Fruit fly (Drosophila melanogaster) whole organism, embryonic: ENCODE results near the gene CG17124.
A peak's percentile ranks its signal among the peaks of the same experiment; 100 is the strongest.

Source experiments
- B-H2 ChIP-seq: fragments of 200-800 bp; sonication (Bioruptor generic); optimal IDR thresholded peaks from 2 replicates; lab custom pipeline; 2018; ENCODE audit warnings: missing biosample characterization, mild to moderate bottlenecking, missing genetic modification characterization
- Bteb2 ChIP-seq: fragments of 200-800 bp; sonication (Bioruptor generic); optimal IDR thresholded peaks from 2 replicates; lab custom pipeline; 2016; ENCODE audit warnings: missing biosample characterization, missing genetic modification characterization
- CG11695 ChIP-seq: fragments of 200-800 bp; sonication (Bioruptor generic); IDR thresholded peaks from 3 replicates; pipeline ENCODE4 v1.3.6; 2022; ENCODE audit warnings: missing biosample characterization, missing genetic modification characterization
- CG15696 ChIP-seq: fragments of 200-800 bp; sonication (Bioruptor generic); optimal IDR thresholded peaks from 2 replicates; lab custom pipeline; 2019; ENCODE audit warnings: missing biosample characterization, mild to moderate bottlenecking, missing genetic modification characterization, moderate library complexity
- CG16815 ChIP-seq: fragments of 200-800 bp; sonication (Bioruptor generic); optimal IDR thresholded peaks from 3 replicates; lab custom pipeline; 2017; ENCODE audit warnings: missing biosample characterization, mild to moderate bottlenecking, missing genetic modification characterization
- CG17612 ChIP-seq: fragments of 200-800 bp; sonication (Bioruptor generic); IDR thresholded peaks from 2 replicates; pipeline ENCODE4 v1.3.6; 2022; ENCODE audit warnings: missing biosample characterization, missing genetic modification characterization
- CG18011 ChIP-seq: fragments of 200-800 bp; sonication (Bioruptor generic); optimal IDR thresholded peaks from 2 replicates; lab custom pipeline; 2017; ENCODE audit warnings: missing biosample characterization, missing genetic modification characterization, mild to moderate bottlenecking, moderate library complexity, missing genotype
- CG34224 ChIP-seq: fragments of 200-800 bp; sonication (Bioruptor generic); IDR thresholded peaks from 3 replicates; pipeline ENCODE4 v1.3.6; 2022; ENCODE audit warnings: missing biosample characterization, missing genetic modification characterization; ENCODE audit not compliant: partially characterized antibody
- CG3995 ChIP-seq: fragments of 200-800 bp; sonication (Bioruptor generic); optimal IDR thresholded peaks from 3 replicates; lab custom pipeline; 2016; ENCODE audit warnings: missing biosample characterization, missing genetic modification characterization
- CG5245 ChIP-seq: fragments of 200-800 bp; sonication (Bioruptor generic); optimal IDR thresholded peaks from 3 replicates; lab custom pipeline; 2016; ENCODE audit warnings: missing biosample characterization, missing genetic modification characterization
- CG5953 ChIP-seq: fragments of 200-800 bp; sonication (Bioruptor generic); IDR thresholded peaks from 2 replicates; pipeline ENCODE4 v1.3.6; 2022; ENCODE audit warnings: missing biosample characterization, missing genetic modification characterization
- CG6854 ChIP-seq: fragments of 200-800 bp; sonication (Bioruptor generic); optimal IDR thresholded peaks from 3 replicates; lab custom pipeline; 2017; ENCODE audit warnings: missing biosample characterization, mild to moderate bottlenecking, missing genetic modification characterization
- CG7963 ChIP-seq: fragments of 200-800 bp; sonication (Bioruptor generic); IDR thresholded peaks from 3 replicates; pipeline ENCODE4 v1.3.6; 2022; ENCODE audit warnings: missing biosample characterization, missing genetic modification characterization; ENCODE audit not compliant: partially characterized antibody
- CG8281 ChIP-seq: fragments of 200-800 bp; sonication (Bioruptor generic); optimal IDR thresholded peaks from 2 replicates; lab custom pipeline; 2018; ENCODE audit warnings: missing biosample characterization, mild to moderate bottlenecking, missing genetic modification characterization, moderate library complexity
- CG8290 ChIP-seq, 3 experiments: fragments of 200-800 bp; sonication (Bioruptor generic); optimal IDR thresholded peaks; 2 replicates each; lab custom pipeline; 2016 to 2019; ENCODE audit warnings: missing biosample characterization in 3 of 3, missing genetic modification characterization in 3 of 3, mild to moderate bottlenecking in 2 of 3, moderate library complexity in 1 of 3
- CkIIα-i1 ChIP-seq: fragments of 200-800 bp; sonication (Bioruptor generic); IDR thresholded peaks from 2 replicates; pipeline ENCODE4 v1.3.6; 2022; ENCODE audit warnings: missing biosample characterization, missing genetic modification characterization
- Dll ChIP-seq: fragments of 200-800 bp; sonication (Bioruptor generic); IDR thresholded peaks from 4 replicates; pipeline ENCODE4 v1.3.6; 2022; ENCODE audit warnings: missing biosample characterization, missing genetic modification characterization; ENCODE audit not compliant: partially characterized antibody
- Elba2 ChIP-seq: fragments of 200-800 bp; sonication (Bioruptor generic); optimal IDR thresholded peaks from 3 replicates; lab custom pipeline; 2016; ENCODE audit warnings: missing biosample characterization, missing genetic modification characterization
- Gug ChIP-seq: fragments of 200-800 bp; sonication (Bioruptor generic); IDR thresholded peaks from 4 replicates; pipeline ENCODE4 v1.3.6; 2022; ENCODE audit warnings: missing biosample characterization, missing genetic modification characterization
- HmgD ChIP-seq: fragments of 200-800 bp; sonication (Bioruptor generic); optimal IDR thresholded peaks from 3 replicates; lab custom pipeline; 2016; ENCODE audit warnings: missing biosample characterization, missing genetic modification characterization
- Lpt ChIP-seq: fragments of >200 bp; optimal IDR thresholded peaks from 2 replicates; lab custom pipeline; 2018; ENCODE audit warnings: missing biosample characterization, missing genetic modification characterization
- Meics ChIP-seq: fragments of 200-800 bp; sonication (Bioruptor generic); optimal IDR thresholded peaks from 2 replicates; lab custom pipeline; 2017; ENCODE audit warnings: missing biosample characterization, mild to moderate bottlenecking, missing genetic modification characterization
- Myb ChIP-seq: fragments of 200-800 bp; sonication (Bioruptor generic); optimal IDR thresholded peaks from 2 replicates; lab custom pipeline; 2016; ENCODE audit warnings: missing biosample characterization, missing genetic modification characterization
- NC2β ChIP-seq: fragments of 200-800 bp; sonication (Bioruptor generic); optimal IDR thresholded peaks from 2 replicates; lab custom pipeline; 2016; ENCODE audit warnings: missing biosample characterization, missing genetic modification characterization
- NFAT ChIP-seq: fragments of 200-800 bp; sonication (Bioruptor generic); IDR thresholded peaks from 2 replicates; pipeline ENCODE4 v1.3.6; 2022; ENCODE audit warnings: missing biosample characterization, missing genetic modification characterization
- Optix ChIP-seq: fragments of 200-800 bp; sonication (Bioruptor generic); IDR thresholded peaks from 3 replicates; pipeline ENCODE4 v1.3.6; 2022; ENCODE audit warnings: missing biosample characterization, missing genetic modification characterization
- Sox100B ChIP-seq: fragments of 200-800 bp; sonication (Bioruptor generic); optimal IDR thresholded peaks from 3 replicates; lab custom pipeline; 2018; ENCODE audit warnings: missing biosample characterization, mild to moderate bottlenecking, missing genetic modification characterization
- Trl ChIP-seq, 3 experiments: fragments of >200 bp in 2 of 3; fragments of 200-800 bp in 1 of 3; sonication (Bioruptor generic) in 1 of 3; optimal IDR thresholded peaks; 2 replicates in 1 of 3; 3 replicates in 2 of 3; lab custom pipeline; 2016 to 2017; ENCODE audit warnings: missing biosample characterization in 1 of 3, missing genetic modification characterization in 1 of 3
- aop ChIP-seq: fragments of 200-800 bp; sonication (Bioruptor generic); IDR thresholded peaks from 2 replicates; pipeline ENCODE4 v1.3.6; 2022; ENCODE audit warnings: missing biosample characterization, missing genetic modification characterization
- cg ChIP-seq: fragments of 200-800 bp; sonication (Bioruptor generic); optimal IDR thresholded peaks from 3 replicates; lab custom pipeline; 2019; ENCODE audit warnings: missing biosample characterization, mild to moderate bottlenecking, missing genetic modification characterization, moderate library complexity
- crol ChIP-seq: fragments of 200-800 bp; sonication (Bioruptor generic); IDR thresholded peaks from 2 replicates; pipeline ENCODE4 v1.3.6; 2022; ENCODE audit warnings: missing biosample characterization, missing genetic modification characterization
- crp ChIP-seq, 2 experiments: fragments of 200-800 bp; sonication (Bioruptor generic); optimal IDR thresholded peaks; 2 replicates in 1 of 2; 3 replicates in 1 of 2; lab custom pipeline; 2017; ENCODE audit warnings: missing biosample characterization in 2 of 2, missing genetic modification characterization in 2 of 2, mild to moderate bottlenecking in 1 of 2, moderate library complexity in 1 of 2
- danr ChIP-seq: fragments of 200-800 bp; sonication (Bioruptor generic); IDR thresholded peaks from 2 replicates; pipeline ENCODE4 v1.3.6; 2022; ENCODE audit warnings: missing biosample characterization, missing genetic modification characterization
- dati ChIP-seq: fragments of 200-800 bp; sonication (Bioruptor generic); IDR thresholded peaks from 2 replicates; pipeline ENCODE4 v1.3.6; 2022; ENCODE audit warnings: missing biosample characterization, missing genetic modification characterization
- ftz-f1 ChIP-seq: fragments of 200-800 bp; sonication (Bioruptor generic); optimal IDR thresholded peaks from 2 replicates; lab custom pipeline; 2016; ENCODE audit warnings: missing biosample characterization, missing genetic modification characterization
- gcm ChIP-seq: fragments of 200-800 bp; sonication (Bioruptor generic); optimal IDR thresholded peaks from 2 replicates; lab custom pipeline; 2019; ENCODE audit warnings: missing biosample characterization, mild to moderate bottlenecking, missing genetic modification characterization, moderate library complexity
- grn ChIP-seq: fragments of 200-800 bp; sonication (Bioruptor generic); optimal IDR thresholded peaks from 3 replicates; lab custom pipeline; 2017; ENCODE audit warnings: missing biosample characterization, missing genetic modification characterization
- gsb-n ChIP-seq: fragments of 200-800 bp; sonication (Bioruptor generic); optimal IDR thresholded peaks from 3 replicates; lab custom pipeline; 2018; ENCODE audit warnings: missing biosample characterization, mild to moderate bottlenecking, missing genetic modification characterization
- hb ChIP-seq: fragments of 200-800 bp; sonication (Bioruptor generic); IDR thresholded peaks from 3 replicates; pipeline ENCODE4 v1.3.6; 2022; ENCODE audit warnings: missing biosample characterization, missing genetic modification characterization; ENCODE audit not compliant: partially characterized antibody
- hth ChIP-seq: fragments of >200 bp; optimal IDR thresholded peaks from 2 replicates; lab custom pipeline; 2017; ENCODE audit warnings: inconsistent platforms
- odd ChIP-seq: fragments of 200-800 bp; sonication (Bioruptor generic); optimal IDR thresholded peaks from 2 replicates; lab custom pipeline; 2017; ENCODE audit warnings: missing biosample characterization, mild to moderate bottlenecking, missing genetic modification characterization
- peb ChIP-seq: fragments of 200-800 bp; sonication (Bioruptor generic); IDR thresholded peaks from 2 replicates; pipeline ENCODE4 v1.3.6; 2022; ENCODE audit warnings: missing biosample characterization, missing genetic modification characterization
- ranshi ChIP-seq: fragments of 200-800 bp; sonication (Bioruptor generic); IDR thresholded peaks from 2 replicates; pipeline ENCODE4 v1.3.6; 2022; ENCODE audit warnings: missing biosample characterization, missing genetic modification characterization
- rib ChIP-seq: fragments of 200-800 bp; sonication (Bioruptor generic); IDR thresholded peaks from 2 replicates; pipeline ENCODE4 v1.3.6; 2022; ENCODE audit warnings: missing biosample characterization, missing genetic modification characterization
- run ChIP-seq: fragments of 200-800 bp; sonication (Bioruptor generic); optimal IDR thresholded peaks from 3 replicates; lab custom pipeline; 2018; ENCODE audit warnings: missing biosample characterization, mild to moderate bottlenecking, missing genetic modification characterization
- stwl ChIP-seq: fragments of 200-800 bp; sonication (Bioruptor generic); optimal IDR thresholded peaks from 3 replicates; lab custom pipeline; 2018; ENCODE audit warnings: missing biosample characterization, mild to moderate bottlenecking, missing genetic modification characterization, moderate library complexity
- tap ChIP-seq: fragments of 200-800 bp; optimal IDR thresholded peaks from 3 replicates; lab custom pipeline; 2019; ENCODE audit warnings: missing biosample characterization, mild to moderate bottlenecking, missing genetic modification characterization, moderate library complexity
- vvl ChIP-seq: fragments of 200-800 bp; sonication (Bioruptor generic); IDR thresholded peaks from 2 replicates; pipeline ENCODE4 v1.3.6; 2022; ENCODE audit warnings: missing biosample characterization, missing genetic modification characterization
- zen ChIP-seq: fragments of 200-800 bp; sonication (Bioruptor generic); optimal IDR thresholded peaks from 3 replicates; lab custom pipeline; 2018; ENCODE audit warnings: missing biosample characterization, mild to moderate bottlenecking, missing genetic modification characterization, moderate library complexity
- zfh2 ChIP-seq: fragments of 200-800 bp; sonication (Bioruptor generic); optimal IDR thresholded peaks from 2 replicates; lab custom pipeline; 2016; ENCODE audit warnings: missing biosample characterization, missing genetic modification characterization

CG17124 gene

DNA sequence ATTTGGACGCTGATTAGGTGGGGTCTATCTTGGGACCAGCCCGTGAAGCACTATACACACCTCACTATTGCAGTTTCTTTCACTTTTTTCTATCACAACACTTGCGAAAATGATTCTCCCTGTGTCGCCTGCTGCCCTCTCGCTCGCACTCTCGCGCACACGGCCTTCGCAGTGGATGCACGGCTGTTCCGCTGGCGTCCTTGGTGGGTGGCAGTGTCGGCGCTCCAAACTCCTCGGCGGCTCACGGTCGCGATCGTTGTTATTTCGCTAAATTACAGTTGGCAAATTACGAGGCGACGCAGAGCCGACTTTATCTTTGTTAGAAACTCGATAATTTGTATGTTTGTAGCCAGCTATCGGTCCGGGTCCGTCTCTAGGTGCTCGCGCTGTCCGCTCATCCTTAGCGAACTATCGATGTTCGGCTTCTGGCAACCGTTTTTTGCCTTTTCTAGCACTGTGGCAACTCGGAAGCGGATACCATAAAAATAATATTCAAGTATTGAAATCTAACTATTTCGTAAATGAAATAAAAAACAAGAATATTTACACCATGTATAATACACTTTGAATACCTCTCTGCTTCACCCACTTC is 11.6 kb upstream of the CG17124 start, which contains the start of gene Ubc2 (continued):
- TF ChIP-seq hth (lab: Kevin White, UChicago) = no peak
- no peak for TF ChIP-seq gcm
- no peak for TF ChIP-seq cg (GFP tag; lab: Kevin White, UChicago)
- no peak for TF ChIP-seq Gug
- no peak for TF ChIP-seq run (tag; lab: Kevin White, UChicago)
- no peak for TF ChIP-seq crol (GFP tag; lab: Robert Waterston, UW)
- TF ChIP-seq vvl (GFP tag; lab: Robert Waterston, UW) = peak; percentile 61
- peak; percentile 87 for TF ChIP-seq Myb (GFP tag; lab: Kevin White, UChicago)
- TF ChIP-seq Sox100B (GFP tag; lab: Kevin White, UChicago) = no peak
- TF ChIP-seq gsb-n (tag; lab: Kevin White, UChicago) = no peak
- peak; percentile 85 for TF ChIP-seq CG34224 (GFP tag; lab: Robert Waterston, UW)
- no peak for TF ChIP-seq danr (GFP tag; lab: Robert Waterston, UW)
- TF ChIP-seq B-H2 = no peak
- no peak for TF ChIP-seq ranshi
- no peak for TF ChIP-seq CG5245 (GFP tag; lab: Kevin White, UChicago)
- TF ChIP-seq ftz-f1 (GFP tag; lab: Kevin White, UChicago) = peak; percentile 80
- no peak for TF ChIP-seq odd (GFP tag; lab: Kevin White, UChicago)
- no peak for TF ChIP-seq CG8281
- 0 out of 2 replicates have a peak, but pooled peaks have one; percentile 18 for TF ChIP-seq rib (GFP tag; lab: Robert Waterston, UW)
- TF ChIP-seq CG16815 (GFP tag; lab: Kevin White, UChicago) = no peak
- no peak for TF ChIP-seq CG5953 (GFP tag; lab: Robert Waterston, UW)
- peak; percentile 60 for TF ChIP-seq NC2β (GFP tag; lab: Kevin White, UChicago)
- TF ChIP-seq CG6854 = no peak
- no peak for TF ChIP-seq NFAT (GFP tag; lab: Robert Waterston, UW)
- peak in 1 of 2 experiments; percentile 61 for TF ChIP-seq crp (GFP tag; optimal IDR thresholded peaks at IDR 0.05; lab: Kevin White, UChicago)
- TF ChIP-seq tap (tag; lab: Kevin White, UChicago) = no peak
- TF ChIP-seq zfh2 = peak; percentile 19
- no peak for TF ChIP-seq aop (GFP tag; lab: Robert Waterston, UW)
- TF ChIP-seq CG3995 (GFP tag; lab: Kevin White, UChicago) = no peak
- TF ChIP-seq CG7963 = peak; percentile 60; the same call in 2 of the 3 replicates
- no peak for TF ChIP-seq HmgD (GFP tag; lab: Kevin White, UChicago)
- TF ChIP-seq stwl (tag; lab: Kevin White, UChicago) = peak; percentile 95
- no peak for TF ChIP-seq Lpt (GFP tag; lab: Kevin White, UChicago)
- TF ChIP-seq grn (GFP tag; lab: Kevin White, UChicago) = no peak
- no peak for TF ChIP-seq CG11695
- TF ChIP-seq CG18011 (GFP tag; lab: Kevin White, UChicago) = no peak
- TF ChIP-seq Bteb2 (GFP tag; lab: Kevin White, UChicago) = no peak
- TF ChIP-seq Elba2 = no peak
- no peak for TF ChIP-seq CG17612 (GFP tag; lab: Robert Waterston, UW)
- no peak for TF ChIP-seq Trl (optimal IDR thresholded peaks at IDR 0.05; lab: Kevin White, UChicago)
- peak; percentile 22 for TF ChIP-seq Trl (GFP tag; optimal IDR thresholded peaks at IDR 0.05; lab: Kevin White, UChicago)
- TF ChIP-seq Optix (GFP tag; lab: Robert Waterston, UW) = no peak
- no peak for TF ChIP-seq CG15696 (tag; lab: Kevin White, UChicago)
- peak; percentile 79 for TF ChIP-seq Dll (GFP tag; lab: Robert Waterston, UW)
- TF ChIP-seq dati (GFP tag; lab: Robert Waterston, UW) = no peak
- TF ChIP-seq zen (tag; lab: Kevin White, UChicago) = no peak
- no peak for TF ChIP-seq Meics
- no peak for TF ChIP-seq peb (GFP tag; lab: Robert Waterston, UW)
- peak; percentile 17 for TF ChIP-seq CG8290 (GFP tag; optimal IDR thresholded peaks at IDR 0.05; lab: Kevin White, UChicago)
- TF ChIP-seq CG8290 (tag; optimal IDR thresholded peaks at IDR 0.05; lab: Kevin White, UChicago) = no peak
- TF ChIP-seq CkIIα-i1 (GFP tag; lab: Robert Waterston, UW) = no peak
- peak; percentile 73 for TF ChIP-seq hb (GFP tag; lab: Robert Waterston, UW)
